Worm (Caenorhabditis elegans) whole organism, L1 larva: ENCODE measurements around the gene W10C4.1.

Source experiments
- alr-1 ChIP-seq: fragments of 200-800 bp; sonication (Bioruptor generic); optimal IDR thresholded peaks from 2 replicates; lab custom pipeline; 2018; ENCODE audit warnings: borderline replicate concordance, mild to moderate bottlenecking, missing genetic modification characterization, missing compliant biosample characterization
- grh-1 ChIP-seq: fragments of 200-800 bp; sonication (Bioruptor generic); IDR thresholded peaks from 2 replicates; pipeline ENCODE4 v1.3.6; 2022; ENCODE audit warnings: missing genetic modification reagents, missing genetic modification characterization, missing compliant biosample characterization
- hlh-4 ChIP-seq: sonication (generic microtip); optimal IDR thresholded peaks from 2 replicates; lab custom pipeline; 2016; ENCODE audit warnings: mild to moderate bottlenecking, missing genetic modification characterization, missing compliant biosample characterization
- jun-1 ChIP-seq: fragments of 150-350 bp; optimal IDR thresholded peaks from 2 replicates; lab custom pipeline; 2014; ENCODE audit warnings: missing biosample characterization, missing genetic modification reagents, missing genetic modification characterization
- lir-3 ChIP-seq: sonication (generic microtip); optimal IDR thresholded peaks from 2 replicates; lab custom pipeline; 2016; ENCODE audit warnings: mild to moderate bottlenecking, missing genetic modification characterization, moderate library complexity, missing compliant biosample characterization; ENCODE audit not compliant: poor library complexity
- nhr-237 ChIP-seq: fragments of 150-350 bp; optimal IDR thresholded peaks from 2 replicates; lab custom pipeline; 2014; ENCODE audit warnings: missing biosample characterization, missing genetic modification characterization
- nhr-90 ChIP-seq: sonication (generic microtip); optimal IDR thresholded peaks from 2 replicates; lab custom pipeline; 2016; ENCODE audit warnings: mild to moderate bottlenecking, missing genetic modification characterization, missing compliant biosample characterization; ENCODE audit not compliant: poor library complexity
- pag-3 ChIP-seq: sonication (generic microtip); optimal IDR thresholded peaks from 2 replicates; lab custom pipeline; 2017; ENCODE audit warnings: missing genetic modification characterization, mild to moderate bottlenecking, missing compliant biosample characterization, antibody characterized with exemption, borderline replicate concordance; ENCODE audit not compliant: insufficient read depth
- pqm-1 ChIP-seq: sonication (generic microtip); optimal IDR thresholded peaks from 3 replicates; lab custom pipeline; 2017; ENCODE audit warnings: missing biosample characterization, missing genetic modification characterization
- tbx-2 ChIP-seq: sonication (generic microtip); optimal IDR thresholded peaks from 2 replicates; lab custom pipeline; 2016; ENCODE audit warnings: missing genetic modification characterization, missing compliant biosample characterization
- unc-130 ChIP-seq: fragments of 150-350 bp; optimal IDR thresholded peaks from 2 replicates; lab custom pipeline; 2017; ENCODE audit warnings: missing biosample characterization, missing genetic modification characterization, inconsistent platforms
- zip-4 ChIP-seq: fragments of 200-800 bp; sonication (Bioruptor generic); optimal IDR thresholded peaks from 2 replicates; lab custom pipeline; 2018; ENCODE audit warnings: mild to moderate bottlenecking, missing genetic modification characterization, moderate library complexity, missing compliant biosample characterization

- TF ChIP-seq pqm-1 (no peak), tbx-2 (tag; lab: Kevin White, UChicago) (no peak), nhr-237 (tag; lab: Kevin White, UChicago) (no peak), nhr-90 (tag; lab: Kevin White, UChicago) (no peak), lir-3 (tag; lab: Kevin White, UChicago) (no peak), hlh-4 (tag; lab: Kevin White, UChicago) (no peak), unc-130 (tag; lab: Kevin White, UChicago) (no peak), pag-3 (tag; lab: Kevin White, UChicago) (no peak), jun-1 (tag; lab: Kevin White, UChicago) (no peak), alr-1 (tag; lab: Kevin White, UChicago) (no peak), grh-1 (no peak), zip-4 (GFP tag; lab: Kevin White, UChicago) (no peak)
These were observed 17.6 kb downstream of the W10C4.1 start for ce11 chrIII:189280-189679.
